Worm (Caenorhabditis elegans) whole organism, mixed stage, embryonic: ENCODE results near the gene nhr-193.

Source experiments
- M03D4.4 ChIP-seq: sonication (generic microtip); optimal IDR thresholded peaks from 2 replicates; lab custom pipeline; 2017; ENCODE audit warnings: mild to moderate bottlenecking, missing genetic modification characterization, missing compliant biosample characterization
- bed-3 ChIP-seq: fragments of 200-800 bp; sonication (Bioruptor generic); optimal IDR thresholded peaks from 3 replicates; lab custom pipeline; 2018; ENCODE audit warnings: mild to moderate bottlenecking, missing genetic modification characterization, moderate library complexity, missing compliant biosample characterization
- blmp-1 ChIP-seq: fragments of 150-350 bp; optimal IDR thresholded peaks from 2 replicates; lab custom pipeline; 2014; ENCODE audit warnings: missing biosample characterization, missing genetic modification characterization
- ceh-39 ChIP-seq: fragments of 150-350 bp; optimal IDR thresholded peaks from 2 replicates; lab custom pipeline; 2014; ENCODE audit warnings: missing biosample characterization, missing genetic modification characterization
- ceh-43 ChIP-seq: fragments of 200-800 bp; sonication (Bioruptor generic); optimal IDR thresholded peaks from 2 replicates; lab custom pipeline; 2018; ENCODE audit warnings: mild to moderate bottlenecking, missing genetic modification characterization, moderate library complexity, missing compliant biosample characterization
- ceh-83 ChIP-seq: fragments of 200-800 bp; sonication (Bioruptor generic); optimal IDR thresholded peaks from 2 replicates; lab custom pipeline; 2018; ENCODE audit warnings: mild to moderate bottlenecking, missing genetic modification characterization, missing compliant biosample characterization
- ces-1 ChIP-seq: fragments of 150-350 bp; optimal IDR thresholded peaks from 2 replicates; lab custom pipeline; 2014; ENCODE audit warnings: missing biosample characterization, missing genetic modification reagents, missing genetic modification characterization
- drap-1 ChIP-seq: fragments of 200-800 bp; sonication (Bioruptor generic); optimal IDR thresholded peaks from 3 replicates; lab custom pipeline; 2018; ENCODE audit warnings: mild to moderate bottlenecking, missing genetic modification characterization, missing compliant biosample characterization
- elt-1 ChIP-seq: sonication (generic microtip); optimal IDR thresholded peaks from 2 replicates; lab custom pipeline; 2017; ENCODE audit warnings: missing genetic modification characterization, mild to moderate bottlenecking, missing compliant biosample characterization, antibody characterized with exemption, moderate library complexity, borderline replicate concordance; ENCODE audit not compliant: insufficient read depth
- flh-1 ChIP-seq: fragments of 200-800 bp; sonication (Bioruptor generic); optimal IDR thresholded peaks from 2 replicates; lab custom pipeline; 2018; ENCODE audit warnings: mild to moderate bottlenecking, missing genetic modification characterization, moderate library complexity, missing compliant biosample characterization
- ham-2 ChIP-seq: fragments of 200-800 bp; sonication (Bioruptor generic); optimal IDR thresholded peaks from 2 replicates; lab custom pipeline; 2018; ENCODE audit warnings: mild to moderate bottlenecking, missing genetic modification characterization, missing compliant biosample characterization
- hlh-1 ChIP-seq: fragments of 150-350 bp; optimal IDR thresholded peaks from 2 replicates; lab custom pipeline; 2014; ENCODE audit warnings: missing biosample characterization, missing genetic modification reagents, missing genetic modification characterization
- lin-13 ChIP-seq: fragments of 150-350 bp; optimal IDR thresholded peaks from 2 replicates; lab custom pipeline; 2014; ENCODE audit warnings: missing biosample characterization, missing genetic modification characterization
- lsy-2 ChIP-seq: fragments of 150-350 bp; optimal IDR thresholded peaks from 2 replicates; lab custom pipeline; 2014; ENCODE audit warnings: missing biosample characterization, missing genetic modification characterization
- mab-5 ChIP-seq: fragments of 150-350 bp; optimal IDR thresholded peaks from 2 replicates; lab custom pipeline; 2014; ENCODE audit warnings: missing biosample characterization, missing genetic modification characterization
- mep-1 ChIP-seq: fragments of 150-350 bp; optimal IDR thresholded peaks from 2 replicates; lab custom pipeline; 2017; ENCODE audit warnings: missing biosample characterization, missing genetic modification reagents, missing genetic modification characterization, inconsistent platforms
- mls-2 ChIP-seq: sonication (generic microtip); optimal IDR thresholded peaks from 2 replicates; lab custom pipeline; 2016; ENCODE audit warnings: mild to moderate bottlenecking, missing genetic modification characterization, moderate library complexity, missing compliant biosample characterization
- nhr-2 ChIP-seq: fragments of 150-350 bp; optimal IDR thresholded peaks from 2 replicates; lab custom pipeline; 2014; ENCODE audit warnings: missing biosample characterization, missing genetic modification characterization
- nhr-28 ChIP-seq: fragments of 150-350 bp; optimal IDR thresholded peaks from 2 replicates; lab custom pipeline; 2014; ENCODE audit warnings: missing biosample characterization, missing genetic modification characterization
- nhr-76 ChIP-seq: sonication (generic microtip); optimal IDR thresholded peaks from 2 replicates; lab custom pipeline; 2017; ENCODE audit warnings: missing biosample characterization, missing genetic modification characterization
- pha-4 ChIP-seq: fragments of 150-350 bp; optimal IDR thresholded peaks from 2 replicates; lab custom pipeline; 2018; ENCODE audit warnings: missing biosample characterization, missing genetic modification reagents, missing genetic modification characterization
- sem-2 ChIP-seq: fragments of 200-800 bp; sonication (Bioruptor generic); optimal IDR thresholded peaks from 2 replicates; lab custom pipeline; 2018; ENCODE audit warnings: mild to moderate bottlenecking, missing genetic modification characterization, missing compliant biosample characterization
- snpc-4 ChIP-seq: fragments of 150-350 bp; optimal IDR thresholded peaks from 2 replicates; lab custom pipeline; 2014; ENCODE audit warnings: missing biosample characterization, missing genetic modification characterization
- tbx-8 ChIP-seq: fragments of 200-800 bp; sonication (Bioruptor generic); optimal IDR thresholded peaks from 2 replicates; lab custom pipeline; 2018; ENCODE audit warnings: mild to moderate bottlenecking, missing genetic modification characterization, moderate library complexity, missing compliant biosample characterization
- unc-120 ChIP-seq: sonication (generic microtip); optimal IDR thresholded peaks from 2 replicates; lab custom pipeline; 2017; ENCODE audit warnings: missing genetic modification characterization, missing compliant biosample characterization; ENCODE audit not compliant: poor library complexity, severe bottlenecking
- unc-62 ChIP-seq: fragments of 150-350 bp; optimal IDR thresholded peaks from 2 replicates; lab custom pipeline; 2014; ENCODE audit warnings: missing biosample characterization, missing genetic modification reagents, missing genetic modification characterization
- zip-8 ChIP-seq: fragments of 150-350 bp; optimal IDR thresholded peaks from 2 replicates; lab custom pipeline; 2014; ENCODE audit warnings: missing biosample characterization, missing genetic modification characterization
- ztf-11 ChIP-seq: fragments of 150-350 bp; optimal IDR thresholded peaks from 2 replicates; lab custom pipeline; 2014; ENCODE audit warnings: missing biosample characterization, missing genetic modification characterization

The nhr-193 gene

ce11 chrV:16342258-16342618 is at the start of gene nhr-193:
Gene nhr-193, plus strand, starts transcription at chrV:16342308.
- no peak for TF ChIP-seq ham-2 (GFP tag; lab: Kevin White, UChicago)
- no peak for TF ChIP-seq snpc-4 (tag; lab: Kevin White, UChicago)
- TF ChIP-seq ceh-83 (GFP tag; lab: Kevin White, UChicago): no peak
- no peak for TF ChIP-seq mep-1
- no peak for TF ChIP-seq ztf-11 (tag; lab: Kevin White, UChicago)
- no peak for TF ChIP-seq lin-13 (tag; lab: Kevin White, UChicago)
- no peak for TF ChIP-seq nhr-28 (tag; lab: Kevin White, UChicago)
- TF ChIP-seq nhr-76 (tag; lab: Kevin White, UChicago): no peak
- TF ChIP-seq sem-2 (GFP tag; lab: Kevin White, UChicago): no peak
- no peak for TF ChIP-seq lsy-2
- TF ChIP-seq, all 35 proteins: peak for 0

- no peak for TF ChIP-seq nhr-28 (tag; lab: Kevin White, UChicago)
- TF ChIP-seq nhr-2: no peak
- TF ChIP-seq unc-62 (GFP tag; lab: Kevin White, UChicago): no peak
- TF ChIP-seq lin-13 (tag; lab: Kevin White, UChicago): no peak
- no peak for TF ChIP-seq mls-2 (tag; lab: Kevin White, UChicago)
- TF ChIP-seq bed-3: no peak
- TF ChIP-seq snpc-4 (tag; lab: Kevin White, UChicago): no peak
- TF ChIP-seq ceh-43 (GFP tag; lab: Kevin White, UChicago): no peak
- no peak for TF ChIP-seq ztf-11 (tag; lab: Kevin White, UChicago)
- no peak for TF ChIP-seq flh-1 (GFP tag; lab: Kevin White, UChicago)
- TF ChIP-seq blmp-1: no peak
- no peak for TF ChIP-seq elt-1 (tag; lab: Kevin White, UChicago)
- no peak for TF ChIP-seq zip-8 (tag; lab: Kevin White, UChicago)
- TF ChIP-seq hlh-1 (tag; lab: Kevin White, UChicago): no peak
- TF ChIP-seq, all 35 proteins: peak for 0
Measured at ce11 chrV:16292409-16292808, 49.7 kb upstream of the nhr-193 start, which contains the start of gene oac-5. Gene oac-5, plus strand, starts transcription at chrV:16292709.

DNA sequence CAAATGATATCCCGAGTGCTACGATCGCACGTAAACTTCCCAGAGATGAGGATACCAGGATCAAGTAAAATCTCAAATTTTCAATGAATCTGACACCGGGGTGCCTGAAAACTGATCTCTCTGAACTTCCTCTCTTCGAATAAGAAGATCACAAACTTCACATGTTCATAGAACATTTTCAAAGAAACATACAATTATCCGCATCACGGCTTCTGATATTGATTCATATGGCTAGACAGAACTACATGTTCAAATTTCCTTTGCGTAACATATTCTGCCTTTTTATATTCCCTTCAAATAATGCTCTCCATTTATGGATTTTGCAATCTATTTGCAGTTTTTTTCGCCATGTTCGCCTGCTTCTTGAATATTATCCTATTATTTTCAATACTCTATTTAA is 45.0 kb upstream of the nhr-193 start, which contains the start of gene srbc-83:
srbc-83 (plus strand) TSS at position 301 of the 400 bp plus-strand sequence.
- TF ChIP-seq mab-5 (tag; lab: Kevin White, UChicago): no peak
- no peak for TF ChIP-seq M03D4.4 (tag; lab: Kevin White, UChicago)
- TF ChIP-seq mls-2 (tag; lab: Kevin White, UChicago): no peak
- TF ChIP-seq, all 35 proteins: peak for 0

DNA sequence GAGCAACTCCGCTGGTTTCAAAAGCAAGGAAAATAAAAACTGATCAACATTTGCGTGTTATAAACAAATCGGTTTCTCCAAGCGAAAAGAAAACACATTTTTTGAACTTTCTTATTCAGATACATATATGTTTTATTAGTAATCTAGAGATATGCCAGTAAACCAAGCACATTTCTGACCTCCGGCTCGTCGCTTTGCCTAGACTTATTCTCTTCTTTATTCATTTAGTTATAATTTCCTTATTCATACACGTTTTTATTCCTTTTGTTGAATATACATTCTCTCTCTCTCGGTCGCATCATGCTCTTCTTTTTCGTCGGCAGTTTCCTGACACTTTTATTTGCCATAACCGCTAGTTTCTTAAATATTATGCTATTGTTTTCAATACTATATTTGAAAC is 43.4 kb upstream of the nhr-193 start, which contains the start of gene srbc-84:
srbc-84 (plus strand) TSS at position 301 of the 400 bp plus-strand sequence.
- TF ChIP-seq elt-1 (tag; lab: Kevin White, UChicago) (no peak), nhr-28 (tag; lab: Kevin White, UChicago) (no peak), flh-1 (GFP tag; lab: Kevin White, UChicago) (no peak), ces-1 (GFP tag; lab: Kevin White, UChicago) (no peak), M03D4.4 (tag; lab: Kevin White, UChicago) (no peak), drap-1 (GFP tag; lab: Kevin White, UChicago) (no peak), mab-5 (tag; lab: Kevin White, UChicago) (no peak), tbx-8 (GFP tag; lab: Kevin White, UChicago) (no peak), ztf-11 (tag; lab: Kevin White, UChicago) (no peak), ham-2 (GFP tag; lab: Kevin White, UChicago) (no peak), pha-4 (tag; lab: Kevin White, UChicago) (no peak), nhr-76 (tag; lab: Kevin White, UChicago) (no peak), ceh-83 (GFP tag; lab: Kevin White, UChicago) (no peak), lsy-2 (no peak), hlh-1 (tag; lab: Kevin White, UChicago) (no peak)

- TF ChIP-seq unc-62 (GFP tag; lab: Kevin White, UChicago): no peak
- no peak for TF ChIP-seq ceh-43 (GFP tag; lab: Kevin White, UChicago)
- no peak for TF ChIP-seq unc-120 (tag; lab: Kevin White, UChicago)
- TF ChIP-seq ceh-39 (tag; lab: Kevin White, UChicago): no peak
- no peak for TF ChIP-seq elt-1 (tag; lab: Kevin White, UChicago)
- TF ChIP-seq hlh-1 (tag; lab: Kevin White, UChicago): no peak
- TF ChIP-seq, all 35 proteins: peak for 0
Measured at ce11 chrV:16299834-16300233, 42.3 kb upstream of the nhr-193 start.
